Worm (Caenorhabditis elegans): ENCODE results near the gene F56D6.20.

DNA sequence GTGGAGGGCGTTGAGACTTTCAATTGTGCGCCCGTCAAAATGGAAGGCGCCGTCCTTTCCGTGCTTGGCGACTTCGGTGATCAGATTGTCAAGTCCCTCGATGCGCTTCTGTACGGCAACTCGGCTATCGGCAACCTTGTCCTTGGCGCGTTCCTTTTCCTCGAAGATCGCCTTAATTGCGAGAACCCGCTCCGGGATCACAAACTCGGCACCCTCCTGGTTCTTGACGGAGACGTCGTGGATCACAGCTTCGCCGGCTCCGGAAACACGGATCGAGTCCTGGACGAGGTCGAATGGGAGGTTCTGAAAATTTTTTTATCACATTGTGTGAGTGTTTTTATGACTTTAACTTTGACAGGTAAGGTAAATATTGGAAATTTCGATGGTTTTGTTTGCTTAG lies 39.5 kb upstream of the F56D6.20 start:
- TF ChIP-seq tab-1 (GFP tag; IDR thresholded peaks at IDR 0.05) (no peak), med-1 (GFP tag; optimal IDR thresholded peaks at IDR 0.05; ENCODE audit: insufficient read depth) (no peak), flt-1 (GFP tag; IDR thresholded peaks at IDR 0.05) (no peak), klf-2 (GFP tag; conservative IDR thresholded peaks at IDR 0.05) (no peak), ztf-29 (GFP tag; IDR thresholded peaks at IDR 0.05) (no peak), cog-1 (tag; optimal IDR thresholded peaks at IDR 0.05) (no peak), ref-1 (GFP tag; conservative IDR thresholded peaks at IDR 0.05) (no peak), ztf-23 (GFP tag; IDR thresholded peaks at IDR 0.05) (no peak)

Data from whole organism, midembryonic.